Fruit fly (Drosophila melanogaster): ENCODE measurements around the gene Gnpnat.

The Gnpnat gene

DNA sequence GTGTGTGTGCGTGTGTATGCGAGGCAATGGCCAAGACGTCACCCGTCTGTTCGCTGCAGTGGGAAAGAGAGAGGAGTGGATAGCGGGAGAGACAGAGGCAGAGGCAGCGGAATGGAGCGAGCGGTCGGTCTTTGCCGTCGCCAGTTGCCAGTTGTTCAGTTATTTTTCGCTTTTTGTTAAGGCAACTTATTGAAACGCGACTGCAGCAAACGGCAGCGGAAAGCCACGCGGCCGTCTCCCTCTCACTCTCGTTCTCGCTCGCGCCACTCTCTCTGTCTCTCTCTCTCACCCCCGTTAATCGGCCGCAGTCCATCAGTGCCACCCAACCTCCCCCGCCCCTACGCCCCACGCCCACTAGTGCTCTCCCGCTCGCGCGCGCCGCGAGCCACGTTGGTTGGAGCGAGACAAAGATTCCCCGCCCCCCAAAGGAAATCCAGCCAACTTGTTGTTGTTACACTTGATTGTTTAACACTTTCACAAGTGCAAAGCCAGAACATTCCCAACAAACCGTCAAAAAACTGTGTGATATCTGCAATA is 34.8 kb downstream of the Gnpnat start (continued):
- TF ChIP-seq CG1792 (GFP tag; optimal IDR thresholded peaks at IDR 0.05): no peak
- TF ChIP-seq fd102C (GFP tag; optimal IDR thresholded peaks at IDR 0.05): no peak
- TF ChIP-seq sd (tag; optimal IDR thresholded peaks at IDR 0.05): peak; percentile 94
- no peak for TF ChIP-seq Lpt (GFP tag; optimal IDR thresholded peaks at IDR 0.05)
- TF ChIP-seq HLH54F (GFP tag; optimal IDR thresholded peaks at IDR 0.05): no peak
- no peak for TF ChIP-seq p53 (GFP tag; optimal IDR thresholded peaks at IDR 0.05)
- peak; percentile 80 for TF ChIP-seq lab (GFP tag; optimal IDR thresholded peaks at IDR 0.05)
- peak; percentile 82 for TF ChIP-seq sr (GFP tag; IDR thresholded peaks at IDR 0.05)
- peak; percentile 52 for TF ChIP-seq CG15073 (GFP tag; optimal IDR thresholded peaks at IDR 0.05)
- peak; percentile 94 for TF ChIP-seq abd-A (tag; optimal IDR thresholded peaks at IDR 0.05)
- peak; percentile 5 for TF ChIP-seq Side (GFP tag; optimal IDR thresholded peaks at IDR 0.05)
- TF ChIP-seq CG18476 (GFP tag; optimal IDR thresholded peaks at IDR 0.05): no peak
- peak; percentile 80 for TF ChIP-seq HmgZ (tag; optimal IDR thresholded peaks at IDR 0.05)
- TF ChIP-seq NfI (GFP tag; optimal IDR thresholded peaks at IDR 0.05): no peak
- TF ChIP-seq dpn (GFP tag; optimal IDR thresholded peaks at IDR 0.05): no peak
- no peak for TF ChIP-seq Optix (GFP tag; IDR thresholded peaks at IDR 0.05)
- TF ChIP-seq CG6654 (GFP tag; optimal IDR thresholded peaks at IDR 0.05): no peak
- TF ChIP-seq hkb (optimal IDR thresholded peaks at IDR 0.05): no peak
- peak; percentile 44; the same call in 1 of the 2 replicates for TF ChIP-seq hkb (GFP tag; IDR thresholded peaks at IDR 0.05)
- TF ChIP-seq peb (GFP tag; IDR thresholded peaks at IDR 0.05): peak; percentile 20; the same call in 1 of the 2 replicates
- peak; percentile 62; the same call in 1 of the 2 replicates for TF ChIP-seq chm (GFP tag; IDR thresholded peaks at IDR 0.05)
- no peak for TF ChIP-seq CG14050 (GFP tag; IDR thresholded peaks at IDR 0.05)
- TF ChIP-seq pros (GFP tag; optimal IDR thresholded peaks at IDR 0.05): peak; percentile 69
- TF ChIP-seq aop (GFP tag; IDR thresholded peaks at IDR 0.05): no peak
- TF ChIP-seq disco-r (GFP tag; optimal IDR thresholded peaks at IDR 0.05): no peak
- TF ChIP-seq Atf6 (GFP tag; IDR thresholded peaks at IDR 0.05): peak; percentile 69
- TF ChIP-seq CG12744 (GFP tag; optimal IDR thresholded peaks at IDR 0.05): no peak
- no peak for TF ChIP-seq jigr1 (GFP tag; IDR thresholded peaks at IDR 0.05)
- no peak for TF ChIP-seq CG1529 (GFP tag; optimal IDR thresholded peaks at IDR 0.05)
- peak; percentile 57 for TF ChIP-seq CG42726 (GFP tag; IDR thresholded peaks at IDR 0.05; ENCODE audit: partially characterized antibody)
- TF ChIP-seq sens-2 (GFP tag; IDR thresholded peaks at IDR 0.05): peak; percentile 62
- TF ChIP-seq CG1647 (GFP tag; optimal IDR thresholded peaks at IDR 0.05): no peak
- TF ChIP-seq ftz-f1 (GFP tag; optimal IDR thresholded peaks at IDR 0.05): peak; percentile 17
- peak; percentile 21 for TF ChIP-seq CG13624 (GFP tag; optimal IDR thresholded peaks at IDR 0.05)
- no peak for TF ChIP-seq Poxn (GFP tag; IDR thresholded peaks at IDR 0.05)
- no peak for TF ChIP-seq CG11093 (GFP tag; IDR thresholded peaks at IDR 0.05)
- TF ChIP-seq Ptx1 (GFP tag; IDR thresholded peaks at IDR 0.05): peak; percentile 16; the same call in 1 of the 2 replicates
- peak in 1 of 3 experiments; percentile 19 for TF ChIP-seq Stat92E (GFP tag; optimal IDR thresholded peaks at IDR 0.05)
- no peak for TF ChIP-seq H15 (GFP tag; IDR thresholded peaks at IDR 0.05)
- TF ChIP-seq CG1602 (GFP tag; optimal IDR thresholded peaks at IDR 0.05): no peak
- TF ChIP-seq Dp (GFP tag; optimal IDR thresholded peaks at IDR 0.05): no peak
- no peak for TF ChIP-seq TFAM (GFP tag; optimal IDR thresholded peaks at IDR 0.05)
- no peak for TF ChIP-seq Awh (GFP tag; IDR thresholded peaks at IDR 0.05)
- TF ChIP-seq ttk (GFP tag; IDR thresholded peaks at IDR 0.05): no peak
- TF ChIP-seq fd96Cb (tag; optimal IDR thresholded peaks at IDR 0.05): no peak
- no peak for TF ChIP-seq CG13123 (GFP tag; optimal IDR thresholded peaks at IDR 0.05)
- TF ChIP-seq Ets97D (GFP tag; optimal IDR thresholded peaks at IDR 0.05): no peak
- TF ChIP-seq CG13894 (tag; optimal IDR thresholded peaks at IDR 0.05): peak; percentile 55
- TF ChIP-seq CG12942 (GFP tag; optimal IDR thresholded peaks at IDR 0.05): no peak
- TF ChIP-seq Mrtf (GFP tag; IDR thresholded peaks at IDR 0.05): no peak
- no peak for TF ChIP-seq Tbp (GFP tag; optimal IDR thresholded peaks at IDR 0.05)
- TF ChIP-seq crp (GFP tag; optimal IDR thresholded peaks at IDR 0.05): no peak
